Worm (Caenorhabditis elegans) whole organism, L1 larva: ENCODE measurements around the gene srbc-76.

Experiments
- ama-1 ChIP-seq: fragments of 150-350 bp; optimal IDR thresholded peaks from 2 replicates; lab custom pipeline; 2014
- efl-1 ChIP-seq, 4 experiments: fragments of 150-350 bp; optimal IDR thresholded peaks in 3 of 4; peaks in 1 of 4; 1 replicate in 1 of 4; 2 replicates in 3 of 4; lab custom pipeline; 2014; ENCODE audit warnings: missing biosample characterization in 2 of 4, missing genetic modification characterization in 2 of 4, missing genetic modification reagents in 2 of 4
- elt-2 ChIP-seq: sonication (generic microtip); optimal IDR thresholded peaks from 2 replicates; lab custom pipeline; 2016; ENCODE audit warnings: missing genetic modification characterization, mild to moderate bottlenecking, inconsistent platforms, missing compliant biosample characterization, missing genetic modification reagents
- lin-35 ChIP-seq, 2 experiments: fragments of 150-350 bp; optimal IDR thresholded peaks; 2 replicates each; lab custom pipeline; 2014; ENCODE audit warnings: missing biosample characterization in 2 of 2, missing genetic modification characterization in 2 of 2, missing genetic modification reagents in 2 of 2
- lin-39 ChIP-seq: fragments of 150-350 bp; optimal IDR thresholded peaks from 2 replicates; lab custom pipeline; 2014; ENCODE audit warnings: missing biosample characterization, missing genetic modification reagents, missing genetic modification characterization
- nhr-11 ChIP-seq: fragments of 150-350 bp; optimal IDR thresholded peaks from 2 replicates; lab custom pipeline; 2014; ENCODE audit warnings: missing biosample characterization, missing genetic modification characterization
- nhr-20 ChIP-seq: sonication (generic microtip); optimal IDR thresholded peaks from 2 replicates; lab custom pipeline; 2016; ENCODE audit warnings: mild to moderate bottlenecking, missing genetic modification characterization, missing compliant biosample characterization
- nhr-237 ChIP-seq: fragments of 150-350 bp; optimal IDR thresholded peaks from 2 replicates; lab custom pipeline; 2014; ENCODE audit warnings: missing biosample characterization, missing genetic modification characterization
- nhr-28 ChIP-seq: fragments of 150-350 bp; optimal IDR thresholded peaks from 2 replicates; lab custom pipeline; 2014; ENCODE audit warnings: missing biosample characterization, missing genetic modification characterization
- nhr-77 ChIP-seq: fragments of 150-350 bp; optimal IDR thresholded peaks from 2 replicates; lab custom pipeline; 2014; ENCODE audit warnings: missing biosample characterization, missing genetic modification characterization
- pag-3 ChIP-seq: sonication (generic microtip); optimal IDR thresholded peaks from 2 replicates; lab custom pipeline; 2017; ENCODE audit warnings: missing genetic modification characterization, mild to moderate bottlenecking, missing compliant biosample characterization, antibody characterized with exemption, borderline replicate concordance; ENCODE audit not compliant: insufficient read depth
- snpc-4 ChIP-seq: fragments of 150-350 bp; optimal IDR thresholded peaks from 2 replicates; lab custom pipeline; 2014; ENCODE audit warnings: missing biosample characterization, missing genetic modification characterization
- unc-62 ChIP-seq: fragments of 150-350 bp; optimal IDR thresholded peaks from 2 replicates; lab custom pipeline; 2014; ENCODE audit warnings: missing biosample characterization, missing genetic modification reagents, missing genetic modification characterization
- zag-1 ChIP-seq: fragments of 150-350 bp; optimal IDR thresholded peaks from 2 replicates; lab custom pipeline; 2014; ENCODE audit warnings: missing biosample characterization, missing genetic modification characterization

- no peak for TF ChIP-seq nhr-237 (tag; lab: Kevin White, UChicago)
- no peak for TF ChIP-seq nhr-77 (tag; lab: Kevin White, UChicago)
- TF ChIP-seq zag-1 (tag; lab: Kevin White, UChicago) = no peak
- TF ChIP-seq lin-35 (GFP tag; optimal IDR thresholded peaks at IDR 0.05; lab: Kevin White, UChicago) = no peak
- no peak for TF ChIP-seq nhr-20 (tag; lab: Kevin White, UChicago)
- TF ChIP-seq elt-2 (tag; lab: Kevin White, UChicago) = no peak
- no peak for TF ChIP-seq unc-62 (GFP tag; lab: Kevin White, UChicago)
- no peak for TF ChIP-seq lin-39 (tag; lab: Kevin White, UChicago)
- no peak for TF ChIP-seq snpc-4 (tag; lab: Kevin White, UChicago)
- no peak for TF ChIP-seq nhr-28 (tag; lab: Kevin White, UChicago)
- TF ChIP-seq ama-1 (lab: Kevin White, UChicago) = no peak
- no peak for TF ChIP-seq pag-3 (tag; lab: Kevin White, UChicago)
- TF ChIP-seq nhr-11 (tag; lab: Kevin White, UChicago) = no peak
- TF ChIP-seq efl-1 (optimal IDR thresholded peaks at IDR 0.05; lab: Kevin White, UChicago) = no peak
- TF ChIP-seq efl-1 (GFP tag; optimal IDR thresholded peaks at IDR 0.05 in 1 of 2; lab: Kevin White, UChicago) = no peak
Observed at ce11 chrV:15221330-15221729, 30.9 kb upstream of the srbc-76 start, which contains the start of gene irld-25.
